Worm (Caenorhabditis elegans): ENCODE data around the gene dod-24.

DNA sequence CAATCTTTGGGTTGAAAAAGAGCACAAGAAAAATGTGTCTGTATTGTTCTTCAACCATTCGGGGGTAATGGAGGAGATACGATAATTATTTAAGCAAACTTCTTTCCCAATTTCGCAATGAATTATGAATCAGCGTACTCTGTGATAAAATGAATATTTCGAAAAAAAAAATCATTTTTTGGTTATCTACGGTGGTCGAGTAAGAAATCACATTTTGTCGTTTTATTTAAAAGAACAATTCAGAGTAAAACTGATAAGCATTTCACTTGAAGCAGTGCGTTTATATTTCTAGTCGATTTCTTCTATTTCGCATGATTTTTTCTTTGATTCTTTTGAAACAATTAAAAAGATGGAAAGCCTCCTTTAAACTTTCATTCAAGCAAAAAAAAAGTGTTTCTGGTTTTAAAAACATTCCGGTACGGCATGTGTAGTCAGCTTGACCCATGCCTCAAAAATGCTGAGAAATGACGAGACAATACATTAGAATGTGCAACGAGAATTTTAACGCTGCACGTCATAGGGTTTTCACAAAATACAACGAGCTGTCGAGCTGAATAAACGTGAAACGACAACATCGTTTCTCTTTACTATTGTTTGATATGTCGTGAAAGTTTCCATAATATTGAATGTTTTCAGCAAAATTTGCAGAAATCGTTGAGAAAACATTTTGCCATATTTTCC lies 38.6 kb downstream of the dod-24 start, which contains the start of gene K08D8.2:
- no peak for TF ChIP-seq nhr-237 (tag; optimal IDR thresholded peaks at IDR 0.05)
- no peak for TF ChIP-seq unc-39 (tag; optimal IDR thresholded peaks at IDR 0.05)
- TF ChIP-seq aly-2 (tag; optimal IDR thresholded peaks at IDR 0.05), result no peak
- no peak for TF ChIP-seq ZK546.5 (tag; optimal IDR thresholded peaks at IDR 0.05)
